Worm (Caenorhabditis elegans) whole organism, L4 larva: ENCODE measurements around the gene him-10.

Experiments used
- ZK337.2 ChIP-seq: fragments of 200-800 bp; sonication (Bioruptor generic); IDR thresholded peaks from 2 replicates; pipeline ENCODE4 v1.3.6; 2022; ENCODE audit warnings: missing genetic modification reagents, missing genetic modification characterization, missing compliant biosample characterization
- ama-1 ChIP-seq: fragments of 150-350 bp; optimal IDR thresholded peaks from 2 replicates; lab custom pipeline; 2014; ENCODE audit warnings: inconsistent platforms, mixed read lengths
- daf-12 ChIP-seq: fragments of 150-350 bp; optimal IDR thresholded peaks from 2 replicates; lab custom pipeline; 2014; ENCODE audit warnings: missing biosample characterization, missing genetic modification reagents, missing genetic modification characterization
- dpl-1 ChIP-seq: fragments of 150-350 bp; optimal IDR thresholded peaks from 2 replicates; lab custom pipeline; 2014; ENCODE audit warnings: missing biosample characterization, missing genetic modification reagents, missing genetic modification characterization
- egl-27 ChIP-seq: sonication (generic microtip); optimal IDR thresholded peaks from 3 replicates; lab custom pipeline; 2017; ENCODE audit warnings: missing biosample characterization, missing genetic modification reagents, missing genetic modification characterization
- fkh-10 ChIP-seq: fragments of 150-350 bp; optimal IDR thresholded peaks from 2 replicates; lab custom pipeline; 2014; ENCODE audit warnings: missing biosample characterization, missing genetic modification reagents, missing genetic modification characterization
- hmg-1.1 ChIP-seq: fragments of 200-800 bp; sonication (Bioruptor generic); IDR thresholded peaks from 2 replicates; pipeline ENCODE4 v1.3.6; 2022; ENCODE audit warnings: missing genetic modification reagents, missing genetic modification characterization, missing compliant biosample characterization
- lin-13 ChIP-seq: fragments of 150-350 bp; optimal IDR thresholded peaks from 2 replicates; lab custom pipeline; 2014; ENCODE audit warnings: missing biosample characterization, missing genetic modification reagents, missing genetic modification characterization
- lin-29 ChIP-seq: fragments of 200-800 bp; sonication (Bioruptor generic); IDR thresholded peaks from 2 replicates; pipeline ENCODE4 v1.3.6; 2022; ENCODE audit warnings: missing genetic modification reagents, missing genetic modification characterization, missing compliant biosample characterization
- nhr-10 ChIP-seq: fragments of 150-350 bp; optimal IDR thresholded peaks from 2 replicates; lab custom pipeline; 2014; ENCODE audit warnings: missing biosample characterization, missing genetic modification characterization
- nhr-48 ChIP-seq: sonication (generic microtip); optimal IDR thresholded peaks from 2 replicates; lab custom pipeline; 2016; ENCODE audit warnings: mild to moderate bottlenecking, missing genetic modification characterization, missing compliant biosample characterization
- skn-1 ChIP-seq: fragments of 150-350 bp; optimal IDR thresholded peaks from 2 replicates; lab custom pipeline; 2014; ENCODE audit warnings: missing biosample characterization, missing genetic modification characterization
- unc-39 ChIP-seq: sonication (generic microtip); optimal IDR thresholded peaks from 2 replicates; lab custom pipeline; 2017; ENCODE audit warnings: missing biosample characterization, missing genetic modification characterization

ce11 chrIII:5824450-5824972 is 21.5 kb downstream of the him-10 start:
- TF ChIP-seq lin-13 (GFP tag; lab: Kevin White, UChicago) (no peak), nhr-48 (tag; lab: Kevin White, UChicago) (no peak), ZK337.2 (GFP tag; lab: Robert Waterston, UW) (no peak), hmg-1.1 (GFP tag; lab: Robert Waterston, UW) (no peak), nhr-10 (no peak), unc-39 (tag; lab: Kevin White, UChicago) (no peak), ama-1 (lab: Kevin White, UChicago) (no peak), skn-1 (tag; lab: Kevin White, UChicago) (no peak), lin-29 (GFP tag; lab: Robert Waterston, UW) (no peak), fkh-10 (no peak), dpl-1 (no peak), egl-27 (no peak), daf-12 (tag; lab: Kevin White, UChicago) (no peak)
